Worm (Caenorhabditis elegans) whole organism, L4/young adult: ENCODE results near the gene ZC21.10.

Experiments
- W03F9.2 ChIP-seq: fragments of 150-350 bp; optimal IDR thresholded peaks from 2 replicates; lab custom pipeline; 2014; ENCODE audit warnings: missing biosample characterization, missing genetic modification characterization
- dao-5 ChIP-seq: sonication (generic microtip); optimal IDR thresholded peaks from 2 replicates; lab custom pipeline; 2016; ENCODE audit warnings: missing genotype, missing genetic modification characterization, moderate library complexity, missing compliant biosample characterization
- him-1 ChIP-seq: sonication (generic microtip); optimal IDR thresholded peaks from 2 replicates; lab custom pipeline; 2016; ENCODE audit warnings: missing genotype, missing genetic modification reagents, missing genetic modification characterization, missing compliant biosample characterization

ce11 chrIII:8533900-8534299, 4.0 kb downstream of the ZC21.10 start:
- TF ChIP-seq him-1 (no peak), W03F9.2 (tag; lab: Kevin White, UChicago) (no peak), dao-5 (no peak)
